Worm (Caenorhabditis elegans) whole organism, L4 larva: ENCODE measurements around the gene smc-6.
A peak's percentile ranks its signal among the peaks of the same experiment; 100 is the strongest.

Experiments used
- ZK546.5 ChIP-seq, 2 experiments: sonication (generic microtip); optimal IDR thresholded peaks; 2 replicates each; lab custom pipeline; 2017; ENCODE audit warnings: missing biosample characterization in 2 of 2, missing genetic modification characterization in 2 of 2
- lin-39 ChIP-seq: fragments of 150-350 bp; optimal IDR thresholded peaks from 2 replicates; lab custom pipeline; 2014; ENCODE audit warnings: missing biosample characterization, missing genetic modification reagents, missing genetic modification characterization
- mdl-1 ChIP-seq, 2 experiments: fragments of 150-350 bp in 1 of 2; sonication (generic microtip) in 1 of 2; optimal IDR thresholded peaks; 2 replicates each; lab custom pipeline; 2014 to 2017; ENCODE audit warnings: missing biosample characterization in 2 of 2, missing genetic modification characterization in 2 of 2
- nhr-11 ChIP-seq: fragments of 150-350 bp; optimal IDR thresholded peaks from 2 replicates; lab custom pipeline; 2014; ENCODE audit warnings: missing biosample characterization, missing genetic modification characterization
- nhr-28 ChIP-seq: fragments of 150-350 bp; optimal IDR thresholded peaks from 2 replicates; lab custom pipeline; 2014; ENCODE audit warnings: missing biosample characterization, missing genetic modification characterization
- pha-4 ChIP-seq, 2 experiments: fragments of 150-350 bp in 1 of 2; fragments of 200-800 bp in 1 of 2; sonication (Bioruptor generic) in 1 of 2; IDR thresholded peaks in 1 of 2; optimal IDR thresholded peaks in 1 of 2; 2 replicates each; pipeline versions ENCODE4 v1.3.6 to Lab custom; 2014 to 2022; ENCODE audit warnings: missing genetic modification characterization in 2 of 2, missing genetic modification reagents in 2 of 2, missing biosample characterization in 1 of 2, missing compliant biosample characterization in 1 of 2
- pqm-1 ChIP-seq: sonication (generic microtip); optimal IDR thresholded peaks from 2 replicates; lab custom pipeline; 2017; ENCODE audit warnings: missing biosample characterization, missing genetic modification characterization
- unc-39 ChIP-seq: sonication (generic microtip); optimal IDR thresholded peaks from 2 replicates; lab custom pipeline; 2017; ENCODE audit warnings: missing biosample characterization, missing genetic modification characterization
- zip-2 ChIP-seq: fragments of 150-350 bp; optimal IDR thresholded peaks from 2 replicates; lab custom pipeline; 2014; ENCODE audit warnings: missing biosample characterization, missing genetic modification characterization

DNA sequence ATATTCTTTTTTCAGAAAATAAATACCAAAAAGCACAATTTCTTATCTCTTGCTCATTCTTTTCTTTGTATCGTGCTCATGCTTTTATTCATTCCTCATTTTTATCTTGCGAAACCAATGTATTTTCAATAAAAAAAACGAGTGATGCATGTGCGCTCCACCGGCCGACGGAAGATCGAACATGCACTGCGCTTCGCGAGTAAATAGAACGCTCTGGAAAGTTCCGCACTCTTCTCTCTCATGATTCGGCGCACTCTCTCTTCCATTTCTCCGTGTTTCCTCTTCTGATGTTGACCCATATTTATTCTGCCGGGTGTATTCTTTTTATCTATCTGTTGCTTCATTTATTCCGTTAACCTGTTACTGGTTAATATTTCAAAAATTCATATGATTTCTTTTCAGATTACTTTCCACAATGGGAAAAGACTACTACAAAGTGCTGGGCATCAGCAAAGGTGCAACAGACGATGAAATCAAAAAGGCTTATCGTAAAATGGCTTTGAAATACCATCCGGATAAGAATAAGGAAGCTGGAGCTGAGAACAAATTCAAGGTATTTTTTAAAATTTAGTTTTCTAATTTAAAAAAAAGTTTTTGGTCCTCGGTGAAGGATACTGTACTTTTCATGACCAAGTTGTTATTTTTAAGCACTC is 33.1 kb upstream of the smc-6 start, which contains the start of gene dnj-13:
- no peak for TF ChIP-seq unc-39
- peak; percentile 85 for TF ChIP-seq nhr-28 (tag; lab: Kevin White, UChicago)
- peak; percentile 96 for TF ChIP-seq nhr-11
- TF ChIP-seq pqm-1 (tag; lab: Kevin White, UChicago) = no peak
- peak; percentile 79 for TF ChIP-seq zip-2 (tag; lab: Kevin White, UChicago)
- no peak for TF ChIP-seq lin-39 (tag; lab: Kevin White, UChicago)
- peak; percentile 75 to 76 for TF ChIP-seq mdl-1 (tag; optimal IDR thresholded peaks at IDR 0.05; lab: Kevin White, UChicago)
- peak; percentile 98 for TF ChIP-seq pha-4 (GFP tag; IDR thresholded peaks at IDR 0.05; lab: Robert Waterston, UW)
- peak; percentile 89 for TF ChIP-seq pha-4 (tag; optimal IDR thresholded peaks at IDR 0.05; lab: Kevin White, UChicago)
- no peak for TF ChIP-seq ZK546.5 (tag; optimal IDR thresholded peaks at IDR 0.05; lab: Kevin White, UChicago)
